Worm (Caenorhabditis elegans): ENCODE data around the gene C01G10.10.

C01G10.10 gene

ce11 chrV:15083659-15084058, 1.4 kb upstream of the C01G10.10 start:
- TF ChIP-seq nhr-129 (tag; optimal IDR thresholded peaks at IDR 0.05) (no peak), ama-1 (optimal IDR thresholded peaks at IDR 0.05) (peak; percentile 79), crh-2 (tag; optimal IDR thresholded peaks at IDR 0.05) (peak; percentile 3)

ce11 chrV:15078560-15078959, 3.7 kb downstream of the C01G10.10 start:
- TF ChIP-seq lin-39 (tag; optimal IDR thresholded peaks at IDR 0.05) (no peak), sem-4 (tag; optimal IDR thresholded peaks at IDR 0.05) (no peak), gmeb-1 (tag; optimal IDR thresholded peaks at IDR 0.05) (no peak), nhr-12 (tag; optimal IDR thresholded peaks at IDR 0.05) (no peak), ama-1 (optimal IDR thresholded peaks at IDR 0.05) (no peak), unc-55 (GFP tag; optimal IDR thresholded peaks at IDR 0.05) (no peak), crh-2 (tag; optimal IDR thresholded peaks at IDR 0.05) (no peak), mab-5 (tag; optimal IDR thresholded peaks at IDR 0.05) (no peak), fos-1 (tag; optimal IDR thresholded peaks at IDR 0.05) (no peak), nhr-23 (tag; optimal IDR thresholded peaks at IDR 0.05) (no peak), lin-13 (GFP tag; optimal IDR thresholded peaks at IDR 0.05) (no peak), ztf-4 (tag; optimal IDR thresholded peaks at IDR 0.05) (no peak), sma-3 (GFP tag; optimal IDR thresholded peaks at IDR 0.05) (no peak), unc-62 (GFP tag; optimal IDR thresholded peaks at IDR 0.05) (no peak), ceh-82 (tag; optimal IDR thresholded peaks at IDR 0.05) (no peak), aly-2 (tag; optimal IDR thresholded peaks at IDR 0.05) (no peak)

ce11 chrV:15074907-15075306, 7.3 kb downstream of the C01G10.10 start:
- TF ChIP-seq nhr-129 (tag; optimal IDR thresholded peaks at IDR 0.05) = peak; percentile 52
- no peak for TF ChIP-seq nhr-10 (tag; optimal IDR thresholded peaks at IDR 0.05)
- peak; percentile 45 for TF ChIP-seq zag-1 (tag; optimal IDR thresholded peaks at IDR 0.05)
- no peak for TF ChIP-seq fos-1 (tag; optimal IDR thresholded peaks at IDR 0.05)
- no peak for TF ChIP-seq mdl-1 (tag; optimal IDR thresholded peaks at IDR 0.05)
- peak; percentile 39 for TF ChIP-seq sma-9 (GFP tag; optimal IDR thresholded peaks at IDR 0.05)
- no peak for TF ChIP-seq sma-9 (tag; optimal IDR thresholded peaks at IDR 0.05)
- peak; percentile 11 for TF ChIP-seq mab-5 (tag; optimal IDR thresholded peaks at IDR 0.05)
- no peak for TF ChIP-seq nhr-6 (tag; optimal IDR thresholded peaks at IDR 0.05)
- peak; percentile 82 for TF ChIP-seq unc-55 (GFP tag; optimal IDR thresholded peaks at IDR 0.05)
- peak; percentile 62 for TF ChIP-seq C34F6.9 (tag; optimal IDR thresholded peaks at IDR 0.05)
- peak; percentile 32 for TF ChIP-seq crh-2 (tag; optimal IDR thresholded peaks at IDR 0.05)
- TF ChIP-seq lsy-2 (tag; optimal IDR thresholded peaks at IDR 0.05) = peak in 1 of 2 experiments; percentile 35

- no peak for TF ChIP-seq nhr-12 (tag; optimal IDR thresholded peaks at IDR 0.05)
Observed at ce11 chrV:15072738-15073137, 9.5 kb downstream of the C01G10.10 start.

ce11 chrV:15071015-15071810, 11.0 kb downstream of the C01G10.10 start, which contains the start of gene unc-76:
TSS of gene unc-76 (plus strand) at chrV:15071760.
- TF ChIP-seq ztf-4 (tag; optimal IDR thresholded peaks at IDR 0.05) = peak; percentile 40
- no peak for TF ChIP-seq nhr-237 (tag; optimal IDR thresholded peaks at IDR 0.05)
- peak; percentile 92 for TF ChIP-seq nhr-129 (tag; optimal IDR thresholded peaks at IDR 0.05)
- peak; percentile 94 for TF ChIP-seq F13H6.1 (tag; optimal IDR thresholded peaks at IDR 0.05)
- TF ChIP-seq sma-9 (GFP tag; optimal IDR thresholded peaks at IDR 0.05) = peak; percentile 84
- no peak for TF ChIP-seq sma-9 (tag; optimal IDR thresholded peaks at IDR 0.05)
- TF ChIP-seq fos-1 (tag; optimal IDR thresholded peaks at IDR 0.05) = peak; percentile 68
- no peak for TF ChIP-seq aly-2 (tag; optimal IDR thresholded peaks at IDR 0.05)
- TF ChIP-seq crh-2 (tag; optimal IDR thresholded peaks at IDR 0.05) = peak; percentile 88
- TF ChIP-seq unc-62 (GFP tag; optimal IDR thresholded peaks at IDR 0.05) = peak; percentile 6
- TF ChIP-seq nhr-21 (tag; optimal IDR thresholded peaks at IDR 0.05) = peak; percentile 45
- no peak for TF ChIP-seq gmeb-1 (tag; optimal IDR thresholded peaks at IDR 0.05)
- peak; percentile 33 for TF ChIP-seq sma-3 (GFP tag; optimal IDR thresholded peaks at IDR 0.05)
- TF ChIP-seq R02D3.7 (tag; optimal IDR thresholded peaks at IDR 0.05) = peak; percentile 13
- peak; percentile 96 for TF ChIP-seq C34F6.9 (tag; optimal IDR thresholded peaks at IDR 0.05)
- TF ChIP-seq zag-1 (tag; optimal IDR thresholded peaks at IDR 0.05) = peak; percentile 79
- TF ChIP-seq egl-27 (tag; optimal IDR thresholded peaks at IDR 0.05) = peak; percentile 83
- TF ChIP-seq unc-55 (GFP tag; optimal IDR thresholded peaks at IDR 0.05) = peak; percentile 58
- peak; percentile 75 for TF ChIP-seq lin-13 (GFP tag; optimal IDR thresholded peaks at IDR 0.05)
- peak; percentile 28 for TF ChIP-seq unc-39 (tag; optimal IDR thresholded peaks at IDR 0.05)
- peak; percentile 50 to 87 for TF ChIP-seq lsy-2 (tag; optimal IDR thresholded peaks at IDR 0.05)
- TF ChIP-seq mab-5 (tag; optimal IDR thresholded peaks at IDR 0.05) = peak; percentile 86
- TF ChIP-seq Y55F3AM.14 (GFP tag; optimal IDR thresholded peaks at IDR 0.05) = peak; percentile 77
- TF ChIP-seq sem-4 (tag; optimal IDR thresholded peaks at IDR 0.05) = peak; percentile 25
- peak in 1 of 2 experiments; percentile 73 for TF ChIP-seq mdl-1 (tag; optimal IDR thresholded peaks at IDR 0.05)
- TF ChIP-seq nhr-10 (tag; optimal IDR thresholded peaks at IDR 0.05) = no peak
- TF ChIP-seq nhr-25 (tag; optimal IDR thresholded peaks at IDR 0.05) = peak; percentile 42
- TF ChIP-seq elt-3 (tag; optimal IDR thresholded peaks at IDR 0.05) = no peak
- TF ChIP-seq lin-39 (tag; optimal IDR thresholded peaks at IDR 0.05) = peak; percentile 47
- TF ChIP-seq nhr-6 (tag; optimal IDR thresholded peaks at IDR 0.05) = no peak
